Fruit fly (Drosophila melanogaster) Kc167 (cell line): ENCODE measurements around the gene CG7884.

Experiments
- Sin3A ChIP-seq: fragments of >200 bp; optimal IDR thresholded peaks from 2 replicates; lab custom pipeline; 2018; ENCODE audit warnings: missing external identifiers
- h ChIP-seq: fragments of >200 bp; optimal IDR thresholded peaks from 3 replicates; lab custom pipeline; 2018; ENCODE audit warnings: missing external identifiers
- ttk ChIP-seq: sonication (Bioruptor generic); optimal IDR thresholded peaks from 2 replicates; lab custom pipeline; 2017; ENCODE audit warnings: missing external identifiers

- no peak for TF ChIP-seq Sin3A (lab: Kevin White, UChicago)
- TF ChIP-seq ttk: no peak
- no peak for TF ChIP-seq h (lab: Kevin White, UChicago)
Measured at dm6 chrX:19261528-19262102, 41.2 kb downstream of the CG7884 start, which contains the start of gene Vav.
